Worm (Caenorhabditis elegans): ENCODE measurements around the gene sri-37.

Gene sri-37

ce11 chrII:2629270-2629669 is at the start of gene sri-37:
Gene sri-37, plus strand, starts transcription at chrII:2629570.
- no peak for TF ChIP-seq nhr-11 (tag; optimal IDR thresholded peaks at IDR 0.05)
- no peak for TF ChIP-seq pax-3 (tag; optimal IDR thresholded peaks at IDR 0.05)
- TF ChIP-seq elt-3 (tag; optimal IDR thresholded peaks at IDR 0.05), result no peak
- TF ChIP-seq snpc-4 (tag; optimal IDR thresholded peaks at IDR 0.05), result no peak
- TF ChIP-seq sup-37 (GFP tag; optimal IDR thresholded peaks at IDR 0.05), result no peak
- TF ChIP-seq hpl-2 (GFP tag; optimal IDR thresholded peaks at IDR 0.05), result no peak
- no peak for TF ChIP-seq ets-5 (GFP tag; IDR thresholded peaks at IDR 0.05)
- TF ChIP-seq unc-86 (tag; optimal IDR thresholded peaks at IDR 0.05), result no peak
- no peak for TF ChIP-seq nhr-28 (tag; optimal IDR thresholded peaks at IDR 0.05)
- no peak for TF ChIP-seq ztf-4 (tag; optimal IDR thresholded peaks at IDR 0.05)
- TF ChIP-seq ceh-82 (tag; optimal IDR thresholded peaks at IDR 0.05), result no peak
- TF ChIP-seq jun-1 (tag; optimal IDR thresholded peaks at IDR 0.05), result no peak
- TF ChIP-seq unc-30 (tag; optimal IDR thresholded peaks at IDR 0.05), result no peak

- no peak for TF ChIP-seq nhr-90 (tag; optimal IDR thresholded peaks at IDR 0.05; ENCODE audit: poor library complexity)
- TF ChIP-seq Y116A8C.19 (tag; optimal IDR thresholded peaks at IDR 0.05; ENCODE audit: borderline replicate concordance), result no peak
- no peak for TF ChIP-seq lin-35 (GFP tag; optimal IDR thresholded peaks at IDR 0.05)
- no peak for TF ChIP-seq efl-1 (optimal IDR thresholded peaks at IDR 0.05)
- no peak for TF ChIP-seq efl-1 (GFP tag; optimal IDR thresholded peaks at IDR 0.05 in 1 of 2)
- no peak for TF ChIP-seq mef-2 (tag; optimal IDR thresholded peaks at IDR 0.05)
- no peak for TF ChIP-seq ces-1 (GFP tag; optimal IDR thresholded peaks at IDR 0.05)
- TF ChIP-seq rnt-1 (tag; optimal IDR thresholded peaks at IDR 0.05), result no peak
- TF ChIP-seq ceh-8 (GFP tag; optimal IDR thresholded peaks at IDR 0.05), result no peak
- TF ChIP-seq pax-3 (tag; optimal IDR thresholded peaks at IDR 0.05), result no peak
- TF ChIP-seq hlh-17 (GFP tag; optimal IDR thresholded peaks at IDR 0.05; ENCODE audit: borderline replicate concordance), result no peak
- TF ChIP-seq vab-15 (tag; optimal IDR thresholded peaks at IDR 0.05), result no peak
Observed at ce11 chrII:2583044-2583443, 46.3 kb upstream of the sri-37 start, which contains the start of gene sri-74. Gene sri-74, minus strand, starts transcription at chrII:2583144.

ce11 chrII:2585493-2585892 is 43.9 kb upstream of the sri-37 start, which contains the start of gene sri-36:
Gene sri-36, minus strand, starts transcription at chrII:2585593.
- TF ChIP-seq pag-3 (tag; optimal IDR thresholded peaks at IDR 0.05; ENCODE audit: borderline replicate concordance, insufficient read depth) (no peak), zip-4 (GFP tag; optimal IDR thresholded peaks at IDR 0.05) (no peak), F16B12.6 (tag; optimal IDR thresholded peaks at IDR 0.05) (no peak), ets-5 (GFP tag; IDR thresholded peaks at IDR 0.05) (no peak), dsc-1 (tag; optimal IDR thresholded peaks at IDR 0.05) (no peak), tlp-1 (tag; optimal IDR thresholded peaks at IDR 0.05) (no peak), irx-1 (tag; optimal IDR thresholded peaks at IDR 0.05) (no peak), sptf-1 (tag; optimal IDR thresholded peaks at IDR 0.05) (no peak), hpl-2 (GFP tag; optimal IDR thresholded peaks at IDR 0.05) (no peak), unc-62 (GFP tag; optimal IDR thresholded peaks at IDR 0.05) (no peak), nhr-237 (tag; optimal IDR thresholded peaks at IDR 0.05) (no peak), lin-15B (tag; optimal IDR thresholded peaks at IDR 0.05) (no peak), nhr-71 (tag; optimal IDR thresholded peaks at IDR 0.05) (no peak), fkh-8 (tag; optimal IDR thresholded peaks at IDR 0.05) (no peak)

- TF ChIP-seq efl-1 (optimal IDR thresholded peaks at IDR 0.05), result no peak
- peak in 1 of 2 experiments; percentile 74 for TF ChIP-seq efl-1 (GFP tag; optimal IDR thresholded peaks at IDR 0.05 in 1 of 2)
- TF ChIP-seq C16A3.4 (tag; optimal IDR thresholded peaks at IDR 0.05), result no peak
- TF ChIP-seq ces-1 (GFP tag; optimal IDR thresholded peaks at IDR 0.05), result no peak
- TF ChIP-seq elt-2 (tag; optimal IDR thresholded peaks at IDR 0.05), result peak; percentile 96
- no peak for TF ChIP-seq lin-39 (tag; optimal IDR thresholded peaks at IDR 0.05)
- no peak for TF ChIP-seq nhr-84 (tag; optimal IDR thresholded peaks at IDR 0.05)
- TF ChIP-seq jun-1 (tag; optimal IDR thresholded peaks at IDR 0.05), result peak; percentile 52
- peak in 1 of 2 experiments; percentile 12 for TF ChIP-seq lin-35 (GFP tag; optimal IDR thresholded peaks at IDR 0.05)
Observed at ce11 chrII:2586861-2587554, 42.4 kb upstream of the sri-37 start, which contains the start of the genes F33H12.7 and sri-39. Gene F33H12.7, minus strand, starts transcription at chrII:2586911. Gene sri-39, plus strand, starts transcription at chrII:2587504.
